Worm (Caenorhabditis elegans) whole organism, young adult: ENCODE measurements around the gene K04A8.20.

ENCODE experiments used
- B0019.2 ChIP-seq: fragments of 200-800 bp; sonication (Bioruptor generic); conservative IDR thresholded peaks from 2 replicates; pipeline ENCODE4 v1.3.6; 2022; ENCODE audit warnings: missing genetic modification reagents, missing genetic modification characterization, missing compliant biosample characterization
- D2030.7 ChIP-seq: fragments of 200-800 bp; sonication (Bioruptor generic); IDR thresholded peaks from 2 replicates; pipeline ENCODE4 v1.3.6; 2022; ENCODE audit warnings: missing genetic modification reagents, missing genetic modification characterization, missing compliant biosample characterization
- T07F8.4 ChIP-seq: sonication (generic microtip); optimal IDR thresholded peaks from 2 replicates; lab custom pipeline; 2016; ENCODE audit warnings: mild to moderate bottlenecking, missing genetic modification characterization, moderate library complexity, missing compliant biosample characterization
- ZK185.1 ChIP-seq: sonication (generic microtip); optimal IDR thresholded peaks from 2 replicates; lab custom pipeline; 2016; ENCODE audit warnings: mild to moderate bottlenecking, missing genetic modification characterization, missing compliant biosample characterization; ENCODE audit not compliant: poor library complexity, severe bottlenecking
- aptf-2 ChIP-seq: fragments of 200-800 bp; sonication (Bioruptor generic); conservative IDR thresholded peaks from 2 replicates; pipeline ENCODE4 v1.3.6; 2022; ENCODE audit warnings: missing genetic modification reagents, missing genetic modification characterization, missing compliant biosample characterization
- aptf-3 ChIP-seq: fragments of 200-800 bp; sonication (Bioruptor generic); IDR thresholded peaks from 2 replicates; pipeline ENCODE4 v1.3.6; 2022; ENCODE audit warnings: missing genetic modification characterization, missing compliant biosample characterization
- attf-3 ChIP-seq: fragments of 200-800 bp; sonication (Bioruptor generic); conservative IDR thresholded peaks from 2 replicates; pipeline ENCODE4 v1.3.6; 2022; ENCODE audit warnings: missing genetic modification reagents, missing genetic modification characterization, missing compliant biosample characterization
- die-1 ChIP-seq: sonication (generic microtip); optimal IDR thresholded peaks from 2 replicates; lab custom pipeline; 2016; ENCODE audit warnings: missing genotype, mild to moderate bottlenecking, missing genetic modification characterization, missing compliant biosample characterization
- dpl-1 ChIP-seq: fragments of 150-350 bp; optimal IDR thresholded peaks from 2 replicates; lab custom pipeline; 2014; ENCODE audit warnings: missing biosample characterization, missing genetic modification reagents, missing genetic modification characterization
- efl-1 ChIP-seq: fragments of 150-350 bp; optimal IDR thresholded peaks from 2 replicates; lab custom pipeline; 2014; ENCODE audit warnings: missing biosample characterization, missing genetic modification reagents, missing genetic modification characterization
- egl-18 ChIP-seq: fragments of 200-800 bp; sonication (Bioruptor generic); IDR thresholded peaks from 2 replicates; pipeline ENCODE4 v1.3.6; 2022; ENCODE audit warnings: missing genetic modification reagents, missing genetic modification characterization, missing compliant biosample characterization
- ekl-4 ChIP-seq: fragments of 200-800 bp; sonication (Bioruptor generic); IDR thresholded peaks from 2 replicates; pipeline ENCODE4 v1.3.6; 2022; ENCODE audit warnings: missing genetic modification reagents, missing genetic modification characterization, missing compliant biosample characterization
- gei-17 ChIP-seq: fragments of 200-800 bp; sonication (Bioruptor generic); optimal IDR thresholded peaks from 2 replicates; lab custom pipeline; 2018; ENCODE audit warnings: mild to moderate bottlenecking, missing genetic modification characterization, missing compliant biosample characterization
- him-1 ChIP-seq: sonication (generic microtip); optimal IDR thresholded peaks from 2 replicates; lab custom pipeline; 2016; ENCODE audit warnings: missing genotype, missing genetic modification reagents, missing genetic modification characterization, missing compliant biosample characterization
- hmg-1.2 ChIP-seq: fragments of 200-800 bp; sonication (Bioruptor generic); IDR thresholded peaks from 2 replicates; pipeline ENCODE4 v1.3.6; 2022; ENCODE audit warnings: missing genetic modification reagents, missing genetic modification characterization, missing compliant biosample characterization
- hsf-1 ChIP-seq: fragments of 200-800 bp; sonication (Bioruptor generic); IDR thresholded peaks from 2 replicates; pipeline ENCODE4 v1.3.6; 2022; ENCODE audit warnings: missing genetic modification reagents, missing genetic modification characterization, missing compliant biosample characterization
- let-607 ChIP-seq, 2 experiments: fragments of 200-800 bp in 1 of 2; sonication (Bioruptor generic) in 1 of 2; sonication (generic microtip) in 1 of 2; optimal IDR thresholded peaks; 2 replicates each; lab custom pipeline; 2016 to 2018; ENCODE audit warnings: mild to moderate bottlenecking in 2 of 2, missing compliant biosample characterization in 2 of 2, missing genetic modification characterization in 2 of 2, moderate library complexity in 2 of 2, missing genotype in 1 of 2
- mcd-1 ChIP-seq: fragments of 200-800 bp; sonication (Bioruptor generic); IDR thresholded peaks from 2 replicates; pipeline ENCODE4 v1.3.6; 2022; ENCODE audit warnings: missing genetic modification reagents, missing genetic modification characterization, missing compliant biosample characterization
- rec-8 ChIP-seq, 2 experiments: sonication (generic microtip); optimal IDR thresholded peaks; 2 replicates each; lab custom pipeline; 2016; ENCODE audit warnings: mild to moderate bottlenecking in 2 of 2, missing genetic modification characterization in 2 of 2, missing genetic modification reagents in 2 of 2, missing genotype in 2 of 2, missing biosample characterization in 1 of 2, missing compliant biosample characterization in 1 of 2, moderate library complexity in 1 of 2
- rpc-1 ChIP-seq, 2 experiments: fragments of 150-350 bp in 1 of 2; sonication (generic microtip) in 1 of 2; optimal IDR thresholded peaks; 2 replicates each; lab custom pipeline; 2014 to 2018; ENCODE audit warnings: missing biosample characterization in 1 of 2, missing genetic modification characterization in 1 of 2, missing genetic modification reagents in 1 of 2, missing genotype in 1 of 2
- tbp1 ChIP-seq: fragments of 200-800 bp; sonication (Bioruptor generic); optimal IDR thresholded peaks from 2 replicates; lab custom pipeline; 2018; ENCODE audit warnings: mild to moderate bottlenecking, missing genetic modification characterization, missing compliant biosample characterization
- tlf-1 ChIP-seq: fragments of 200-800 bp; sonication (Bioruptor generic); optimal IDR thresholded peaks from 2 replicates; lab custom pipeline; 2018; ENCODE audit warnings: mild to moderate bottlenecking, missing genetic modification characterization, missing compliant biosample characterization

Gene K04A8.20

ce11 chrV:6593700-6594244 lies 44.5 kb downstream of the K04A8.20 start, which contains the start of gene hcp-1 (continued):
- no peak for TF ChIP-seq die-1 (tag; lab: Kevin White, UChicago)
- peak; percentile 91 for TF ChIP-seq B0019.2
- TF ChIP-seq tbp1 (GFP tag; lab: Kevin White, UChicago): no peak
- peak; percentile 93 for TF ChIP-seq tlf-1 (GFP tag; lab: Kevin White, UChicago)
- TF ChIP-seq D2030.7 (GFP tag; lab: Robert Waterston, UW): peak; percentile 97
- TF ChIP-seq hsf-1 (GFP tag; lab: Robert Waterston, UW): peak; percentile 91
- TF ChIP-seq attf-3 (GFP tag; lab: Robert Waterston, UW): peak; percentile 70
- TF ChIP-seq him-1 (tag; lab: Kevin White, UChicago): peak; percentile 70
- TF ChIP-seq hmg-1.2 (GFP tag; lab: Robert Waterston, UW): peak; percentile 71
- TF ChIP-seq ZK185.1 (tag; lab: Kevin White, UChicago): no peak
- TF ChIP-seq aptf-2 (GFP tag; lab: Robert Waterston, UW): no peak
- peak; percentile 90 for TF ChIP-seq ekl-4 (GFP tag; lab: Robert Waterston, UW)
- peak; percentile 95 for TF ChIP-seq mcd-1
- no peak for TF ChIP-seq rec-8 (tag; optimal IDR thresholded peaks at IDR 0.05; lab: Kevin White, UChicago)
- no peak for TF ChIP-seq let-607 (tag; optimal IDR thresholded peaks at IDR 0.05; lab: Kevin White, UChicago)
- no peak for TF ChIP-seq gei-17
- no peak for TF ChIP-seq T07F8.4 (tag; lab: Kevin White, UChicago)
- TF ChIP-seq dpl-1 (GFP tag; lab: Kevin White, UChicago): peak; percentile 99
- TF ChIP-seq efl-1 (GFP tag; lab: Kevin White, UChicago): peak; percentile 100
- TF ChIP-seq egl-18 (GFP tag; lab: Robert Waterston, UW): no peak
- no peak for TF ChIP-seq aptf-3
- TF ChIP-seq rpc-1 (optimal IDR thresholded peaks at IDR 0.05; lab: Kevin White, UChicago): no peak
- no peak for TF ChIP-seq rpc-1 (tag; optimal IDR thresholded peaks at IDR 0.05; lab: Kevin White, UChicago)
